Fruit fly (Drosophila melanogaster): ENCODE data around the gene fiz.

Gene fiz

dm6 chrX:14931296-14931695 is 21.8 kb upstream of the fiz start:
- TF ChIP-seq GATAd (GFP tag; optimal IDR thresholded peaks at IDR 0.05) (no peak), woc (GFP tag; optimal IDR thresholded peaks at IDR 0.05) (no peak), CrebA (GFP tag; optimal IDR thresholded peaks at IDR 0.05; ENCODE audit: borderline replicate concordance) (no peak), h (GFP tag; optimal IDR thresholded peaks at IDR 0.05) (no peak), Dfd (GFP tag; optimal IDR thresholded peaks at IDR 0.05) (no peak), Myc (optimal IDR thresholded peaks at IDR 0.05) (no peak), Rel (GFP tag; optimal IDR thresholded peaks at IDR 0.05) (no peak), Rel (tag; optimal IDR thresholded peaks at IDR 0.05) (no peak), rgr (GFP tag; optimal IDR thresholded peaks at IDR 0.05) (no peak), dl (GFP tag; optimal IDR thresholded peaks at IDR 0.05; ENCODE audit: insufficient read depth in 1 of 2, partially characterized antibody in 2 of 2) (no peak), Vsx2 (GFP tag; optimal IDR thresholded peaks at IDR 0.05; ENCODE audit: partially characterized antibody) (no peak), br (GFP tag; optimal IDR thresholded peaks at IDR 0.05) (no peak), tai (GFP tag; optimal IDR thresholded peaks at IDR 0.05) (no peak), dsf (GFP tag; optimal IDR thresholded peaks at IDR 0.05; ENCODE audit: borderline replicate concordance) (no peak), Hnf4 (GFP tag; optimal IDR thresholded peaks at IDR 0.05) (no peak), jim (GFP tag; optimal IDR thresholded peaks at IDR 0.05) (no peak), lola (GFP tag; optimal IDR thresholded peaks at IDR 0.05) (no peak), Hr78 (GFP tag; optimal IDR thresholded peaks at IDR 0.05) (no peak), N (GFP tag; optimal IDR thresholded peaks at IDR 0.05) (no peak), Hr83 (GFP tag; optimal IDR thresholded peaks at IDR 0.05; ENCODE audit: poor library complexity, severe bottlenecking) (no peak)

- TF ChIP-seq dl (GFP tag; optimal IDR thresholded peaks at IDR 0.05; ENCODE audit: insufficient read depth in 1 of 2, partially characterized antibody in 2 of 2) (no peak), Vsx2 (GFP tag; optimal IDR thresholded peaks at IDR 0.05; ENCODE audit: partially characterized antibody) (no peak), Myc (optimal IDR thresholded peaks at IDR 0.05) (no peak), rgr (GFP tag; optimal IDR thresholded peaks at IDR 0.05) (no peak), Hnf4 (GFP tag; optimal IDR thresholded peaks at IDR 0.05) (no peak), foxo (GFP tag; optimal IDR thresholded peaks at IDR 0.05) (no peak), CG32264 (GFP tag; optimal IDR thresholded peaks at IDR 0.05) (no peak), ey (GFP tag; optimal IDR thresholded peaks at IDR 0.05) (no peak)
Observed at dm6 chrX:14929813-14930212, 20.3 kb upstream of the fiz start.

dm6 chrX:14928844-14929243 is 19.3 kb upstream of the fiz start, which contains the start of gene CG32591:
CG32591 (minus strand) TSS chrX:14928944.
- TF ChIP-seq Hr78 (GFP tag; optimal IDR thresholded peaks at IDR 0.05) (no peak), brk (GFP tag; optimal IDR thresholded peaks at IDR 0.05) (no peak), psq (GFP tag; optimal IDR thresholded peaks at IDR 0.05) (no peak), GATAd (GFP tag; optimal IDR thresholded peaks at IDR 0.05) (no peak), CG9705 (GFP tag; optimal IDR thresholded peaks at IDR 0.05) (no peak), dsf (GFP tag; optimal IDR thresholded peaks at IDR 0.05; ENCODE audit: borderline replicate concordance) (no peak), CrebA (GFP tag; optimal IDR thresholded peaks at IDR 0.05; ENCODE audit: borderline replicate concordance) (no peak), OdsH (GFP tag; optimal IDR thresholded peaks at IDR 0.05) (no peak)

dm6 chrX:14923277-14924019 is 13.9 kb upstream of the fiz start, which contains the start of gene CG9503:
CG9503 (minus strand) TSS chrX:14923493.
- no peak for TF ChIP-seq dmrt93B (GFP tag; optimal IDR thresholded peaks at IDR 0.05)
- no peak for TF ChIP-seq Myc (optimal IDR thresholded peaks at IDR 0.05)
- peak; percentile 42 for TF ChIP-seq psq (GFP tag; optimal IDR thresholded peaks at IDR 0.05)
- no peak for TF ChIP-seq ey (GFP tag; optimal IDR thresholded peaks at IDR 0.05)
- peak; percentile 10 for TF ChIP-seq Sp1 (GFP tag; optimal IDR thresholded peaks at IDR 0.05)
- no peak for TF ChIP-seq sage (GFP tag; optimal IDR thresholded peaks at IDR 0.05)
- TF ChIP-seq CrebA (GFP tag; optimal IDR thresholded peaks at IDR 0.05; ENCODE audit: borderline replicate concordance) = no peak
- TF ChIP-seq HLH106 (tag; optimal IDR thresholded peaks at IDR 0.05) = no peak
- no peak for TF ChIP-seq foxo (GFP tag; optimal IDR thresholded peaks at IDR 0.05)
- TF ChIP-seq sv (GFP tag; optimal IDR thresholded peaks at IDR 0.05) = no peak
- TF ChIP-seq lola (GFP tag; optimal IDR thresholded peaks at IDR 0.05) = no peak
